Worm (Caenorhabditis elegans) whole organism, L4 larva: ENCODE data around the gene srg-64.

Experiments
- aha-1 ChIP-seq: fragments of 150-350 bp; peaks from one replicate; lab custom pipeline; 2014; ENCODE audit warnings: missing biosample characterization, missing genetic modification characterization
- nhr-6 ChIP-seq: fragments of 150-350 bp; optimal IDR thresholded peaks from 2 replicates; lab custom pipeline; 2014; ENCODE audit warnings: missing biosample characterization, missing genetic modification characterization
- pha-4 ChIP-seq, 2 experiments: fragments of 150-350 bp in 1 of 2; fragments of 200-800 bp in 1 of 2; sonication (Bioruptor generic) in 1 of 2; IDR thresholded peaks in 1 of 2; optimal IDR thresholded peaks in 1 of 2; 2 replicates each; pipeline versions ENCODE4 v1.3.6 to Lab custom; 2014 to 2022; ENCODE audit warnings: missing genetic modification characterization in 2 of 2, missing genetic modification reagents in 2 of 2, missing biosample characterization in 1 of 2, missing compliant biosample characterization in 1 of 2
- pqm-1 ChIP-seq: sonication (generic microtip); optimal IDR thresholded peaks from 2 replicates; lab custom pipeline; 2017; ENCODE audit warnings: missing biosample characterization, missing genetic modification characterization

ce11 chrX:15772674-15773073 is 32.2 kb upstream of the srg-64 start, which contains the start of gene Y7A5A.2:
- TF ChIP-seq pha-4 (GFP tag; IDR thresholded peaks at IDR 0.05; lab: Robert Waterston, UW): no peak
- no peak for TF ChIP-seq pha-4 (tag; optimal IDR thresholded peaks at IDR 0.05; lab: Kevin White, UChicago)
- no peak for TF ChIP-seq nhr-6 (tag; lab: Kevin White, UChicago)
- no peak for TF ChIP-seq aha-1 (tag; lab: Kevin White, UChicago)
- no peak for TF ChIP-seq pqm-1 (tag; lab: Kevin White, UChicago)
